Worm (Caenorhabditis elegans): ENCODE measurements around the gene E02H1.1.

Gene E02H1.1

ce11 chrII:9596401-9596800 lies 5.4 kb upstream of the E02H1.1 start, which contains the start of gene E02H1.6:
Gene E02H1.6, plus strand, starts transcription at chrII:9596701.
- no peak for TF ChIP-seq W03F9.2 (tag; optimal IDR thresholded peaks at IDR 0.05)
- no peak for TF ChIP-seq him-1 (tag; optimal IDR thresholded peaks at IDR 0.05)
- TF ChIP-seq dao-5 (tag; optimal IDR thresholded peaks at IDR 0.05), result no peak

- TF ChIP-seq W03F9.2 (tag; optimal IDR thresholded peaks at IDR 0.05) (no peak), dao-5 (tag; optimal IDR thresholded peaks at IDR 0.05) (no peak), him-1 (tag; optimal IDR thresholded peaks at IDR 0.05) (no peak)
These were observed 4.0 kb upstream of the E02H1.1 start, which contains the start of gene E02H1.5 for ce11 chrII:9594924-9595323. Gene E02H1.5, plus strand, starts transcription at chrII:9595224.

ce11 chrII:9592737-9593136 lies 1.8 kb upstream of the E02H1.1 start, which contains the start of gene parp-2:
Gene parp-2, plus strand, starts transcription at chrII:9593037.
- TF ChIP-seq him-1 (tag; optimal IDR thresholded peaks at IDR 0.05), result no peak
- no peak for TF ChIP-seq W03F9.2 (tag; optimal IDR thresholded peaks at IDR 0.05)
- no peak for TF ChIP-seq dao-5 (tag; optimal IDR thresholded peaks at IDR 0.05)

- TF ChIP-seq dao-5 (tag; optimal IDR thresholded peaks at IDR 0.05) (no peak), him-1 (tag; optimal IDR thresholded peaks at IDR 0.05) (no peak), W03F9.2 (tag; optimal IDR thresholded peaks at IDR 0.05) (no peak)
These were observed 1.3 kb downstream of the E02H1.1 start, which contains the start of gene eral-1 for ce11 chrII:9589667-9590066. Gene eral-1, minus strand, starts transcription at chrII:9589767.

- TF ChIP-seq W03F9.2 (tag; optimal IDR thresholded peaks at IDR 0.05) (no peak), dao-5 (tag; optimal IDR thresholded peaks at IDR 0.05) (no peak), him-1 (tag; optimal IDR thresholded peaks at IDR 0.05) (no peak)
These were observed 4.2 kb downstream of the E02H1.1 start, which contains the start of gene ugt-58 for ce11 chrII:9586734-9587209. Gene ugt-58, minus strand, starts transcription at chrII:9586784.

- TF ChIP-seq dao-5 (tag; optimal IDR thresholded peaks at IDR 0.05) (no peak), him-1 (tag; optimal IDR thresholded peaks at IDR 0.05) (no peak), W03F9.2 (tag; optimal IDR thresholded peaks at IDR 0.05) (no peak)
These were observed 7.5 kb downstream of the E02H1.1 start, which contains the start of gene wee-1.1 for ce11 chrII:9583461-9583860. Gene wee-1.1, minus strand, starts transcription at chrII:9583561.

- TF ChIP-seq dao-5 (tag; optimal IDR thresholded peaks at IDR 0.05) (no peak), W03F9.2 (tag; optimal IDR thresholded peaks at IDR 0.05) (no peak), him-1 (tag; optimal IDR thresholded peaks at IDR 0.05) (no peak)
These were observed 13.3 kb downstream of the E02H1.1 start for ce11 chrII:9577630-9578029.

- TF ChIP-seq dao-5 (tag; optimal IDR thresholded peaks at IDR 0.05) (no peak), him-1 (tag; optimal IDR thresholded peaks at IDR 0.05) (no peak), W03F9.2 (tag; optimal IDR thresholded peaks at IDR 0.05) (no peak)
These were observed 14.3 kb downstream of the E02H1.1 start for ce11 chrII:9576707-9577106.

- TF ChIP-seq him-1 (tag; optimal IDR thresholded peaks at IDR 0.05), result no peak
- no peak for TF ChIP-seq W03F9.2 (tag; optimal IDR thresholded peaks at IDR 0.05)
- TF ChIP-seq dao-5 (tag; optimal IDR thresholded peaks at IDR 0.05), result no peak
These were observed 15.3 kb downstream of the E02H1.1 start, which contains the start of gene exc-7 for ce11 chrII:9575670-9576069. Gene exc-7, plus strand, starts transcription at chrII:9575970.

- TF ChIP-seq dao-5 (tag; optimal IDR thresholded peaks at IDR 0.05), result no peak
- no peak for TF ChIP-seq W03F9.2 (tag; optimal IDR thresholded peaks at IDR 0.05)
- no peak for TF ChIP-seq him-1 (tag; optimal IDR thresholded peaks at IDR 0.05)
These were observed 16.6 kb downstream of the E02H1.1 start for ce11 chrII:9574406-9574805.

- no peak for TF ChIP-seq W03F9.2 (tag; optimal IDR thresholded peaks at IDR 0.05)
These were observed 17.6 kb downstream of the E02H1.1 start for ce11 chrII:9573412-9573811.

- TF ChIP-seq dao-5 (tag; optimal IDR thresholded peaks at IDR 0.05) (peak; percentile 80), W03F9.2 (tag; optimal IDR thresholded peaks at IDR 0.05) (no peak), him-1 (tag; optimal IDR thresholded peaks at IDR 0.05) (peak; percentile 49)
These were observed 24.9 kb downstream of the E02H1.1 start for ce11 chrII:9566045-9566444.

ce11 chrII:9560895-9561294 lies 30.1 kb downstream of the E02H1.1 start:
- TF ChIP-seq him-1 (tag; optimal IDR thresholded peaks at IDR 0.05), result no peak
- TF ChIP-seq dao-5 (tag; optimal IDR thresholded peaks at IDR 0.05), result no peak
- no peak for TF ChIP-seq W03F9.2 (tag; optimal IDR thresholded peaks at IDR 0.05)

ce11 chrII:9559929-9560328 lies 31.0 kb downstream of the E02H1.1 start, which contains the start of gene F35H8.4:
Gene F35H8.4, minus strand, starts transcription at chrII:9560029.
- TF ChIP-seq W03F9.2 (tag; optimal IDR thresholded peaks at IDR 0.05) (no peak), him-1 (tag; optimal IDR thresholded peaks at IDR 0.05) (no peak), dao-5 (tag; optimal IDR thresholded peaks at IDR 0.05) (no peak)

- no peak for TF ChIP-seq him-1 (tag; optimal IDR thresholded peaks at IDR 0.05)
- TF ChIP-seq dao-5 (tag; optimal IDR thresholded peaks at IDR 0.05), result no peak
- no peak for TF ChIP-seq W03F9.2 (tag; optimal IDR thresholded peaks at IDR 0.05)
These were observed 32.1 kb downstream of the E02H1.1 start for ce11 chrII:9558906-9559305.

All from whole organism, L4/young adult.